Fruit fly (Drosophila melanogaster): Measurements from ENCODE around the gene Ndfip.
A peak's percentile ranks its signal among the peaks of the same experiment; 100 is the strongest.

Gene Ndfip

DNA sequence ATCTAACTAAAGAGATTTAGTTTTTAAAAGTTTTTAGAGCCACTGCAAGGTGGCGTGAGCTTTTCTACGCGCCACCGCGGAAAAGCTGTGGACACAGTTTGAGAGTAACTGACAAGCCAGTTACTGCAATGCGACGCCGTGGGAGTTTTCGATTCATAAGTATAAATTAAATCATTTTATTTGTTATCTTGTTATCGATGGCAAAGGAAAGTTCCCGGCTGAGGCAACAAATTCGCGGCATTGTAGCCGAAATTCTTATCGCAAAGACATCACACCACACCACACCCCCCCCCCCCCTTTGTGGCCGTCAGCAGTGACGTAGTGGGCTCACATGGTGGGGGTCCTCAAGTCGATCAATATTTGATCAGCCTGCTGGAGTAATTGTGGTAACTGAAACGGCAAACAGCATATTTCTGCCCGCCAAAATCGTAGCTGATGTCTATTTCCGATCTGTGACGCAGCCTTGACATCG is 1.8 kb upstream of the Ndfip start:
- TF ChIP-seq noc (tag; optimal IDR thresholded peaks at IDR 0.05): peak; percentile 67

DNA sequence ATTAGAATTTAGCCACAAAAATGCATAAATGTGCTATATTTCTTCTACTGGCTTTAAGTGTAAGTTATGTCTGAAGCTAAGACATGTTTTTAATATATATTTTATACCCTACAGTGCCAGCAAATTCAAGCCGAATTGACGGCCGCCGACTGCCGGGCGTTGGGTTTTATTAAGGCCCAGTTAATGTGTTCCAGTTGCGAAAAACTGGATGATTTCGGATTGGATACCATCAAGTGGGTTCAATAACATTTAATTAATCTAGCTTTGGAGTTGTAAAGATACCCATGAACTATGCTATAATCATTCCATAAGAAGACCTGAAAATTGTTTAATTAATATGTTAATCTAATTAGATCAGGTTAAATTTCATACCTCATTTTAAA is 579 bp upstream of the Ndfip start:
- TF ChIP-seq noc (tag; optimal IDR thresholded peaks at IDR 0.05): no peak

DNA sequence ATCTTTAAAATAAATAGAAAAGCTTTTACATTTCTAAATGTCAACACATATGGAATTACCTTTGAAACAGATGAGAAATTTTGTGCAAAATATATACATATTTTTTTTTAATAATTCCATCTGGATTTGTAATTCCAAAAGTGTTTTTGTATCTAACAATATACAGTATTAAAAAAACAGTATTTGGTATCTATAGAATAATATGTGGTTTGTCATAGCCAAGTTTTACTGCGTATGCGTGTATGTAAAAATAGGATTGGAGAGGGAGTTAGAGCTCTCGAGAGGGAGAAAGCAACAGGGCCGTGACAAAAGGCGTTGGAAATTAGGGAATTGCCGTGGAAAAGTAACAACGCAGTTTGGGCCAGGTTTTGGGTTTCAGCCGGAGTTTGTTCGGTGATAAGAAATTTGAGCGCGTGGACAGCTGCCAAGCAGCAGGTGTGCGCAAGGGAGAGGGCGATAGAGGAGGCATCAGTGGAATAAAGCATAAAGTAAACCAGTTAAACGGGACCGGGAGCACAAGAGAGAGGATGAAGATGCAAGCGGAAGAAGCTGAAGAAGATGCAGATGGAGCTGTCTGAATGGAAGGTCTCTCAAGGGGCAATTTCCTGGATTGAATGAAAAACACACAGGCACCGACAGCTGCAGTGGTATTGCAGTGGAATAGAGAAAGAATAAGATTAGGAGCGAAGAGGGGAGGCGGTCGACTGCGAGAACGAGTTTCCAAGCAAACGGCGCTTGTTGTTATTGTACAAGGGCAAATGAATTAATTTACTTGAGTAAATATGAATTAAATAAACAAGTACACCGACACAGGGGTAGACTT is 991 bp downstream of the Ndfip start:
- peak; percentile 23 for TF ChIP-seq noc (tag; optimal IDR thresholded peaks at IDR 0.05)

DNA sequence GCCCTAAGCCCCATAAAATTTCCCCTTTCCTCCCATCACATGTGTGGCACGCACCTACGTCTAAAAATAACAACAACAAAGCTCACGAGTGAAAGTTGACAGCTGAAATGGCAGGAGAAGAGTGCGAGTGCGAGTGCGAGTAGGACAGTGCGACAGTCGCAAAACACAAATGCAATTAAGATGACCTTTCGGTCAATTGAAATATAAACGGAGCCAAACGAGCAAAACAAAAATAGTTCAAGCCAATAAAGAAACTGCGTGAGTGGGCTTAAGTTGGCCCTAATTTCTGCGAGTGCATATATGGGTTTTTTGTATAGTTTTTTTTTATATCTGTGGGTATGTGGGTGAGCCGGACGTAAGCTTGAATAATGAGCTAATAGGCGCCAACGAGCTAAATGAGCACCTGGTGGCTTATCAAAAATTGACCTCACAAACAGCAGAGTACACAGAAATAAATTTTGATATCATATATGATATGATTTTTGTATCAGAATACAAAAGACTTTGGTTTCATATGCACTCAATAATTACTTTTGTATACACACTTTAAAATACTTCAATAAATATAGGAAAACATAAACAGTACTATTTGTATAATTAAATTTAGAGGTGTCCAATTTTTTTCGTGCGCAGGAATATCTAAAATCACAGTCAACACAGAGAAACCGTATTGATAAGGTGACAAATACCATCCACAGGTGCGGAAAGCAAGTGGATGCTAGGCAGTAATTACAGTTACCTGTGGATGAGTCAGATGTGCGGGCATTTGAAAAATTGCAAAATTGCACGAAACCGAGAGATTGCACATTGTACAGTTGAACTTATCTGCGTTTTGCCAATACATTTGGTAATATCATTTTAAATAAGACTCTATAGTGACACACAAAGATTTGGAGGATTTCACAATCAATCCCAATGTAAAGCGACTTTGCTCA is 2.1 kb downstream of the Ndfip start:
- TF ChIP-seq noc (tag; optimal IDR thresholded peaks at IDR 0.05): peak; percentile 62

DNA sequence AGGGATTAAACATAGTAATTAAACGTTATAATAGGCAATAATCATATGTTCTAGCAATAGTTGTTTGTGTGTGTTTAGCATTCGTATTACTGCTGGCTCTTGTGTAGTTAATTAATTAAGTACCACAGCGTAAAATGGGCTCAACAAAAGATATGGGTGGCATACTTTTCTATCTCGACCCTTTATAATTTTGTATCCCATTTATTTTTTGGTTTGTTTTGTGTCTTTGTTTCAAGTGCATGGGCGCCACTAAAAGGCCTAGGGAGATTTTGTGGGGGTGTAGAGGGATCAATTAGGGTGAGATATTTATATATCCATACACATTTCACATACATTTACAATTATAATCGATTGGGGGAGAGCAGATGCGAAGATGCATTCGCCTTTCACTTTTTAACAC is 6.5 kb downstream of the Ndfip start:
- no peak for TF ChIP-seq noc (tag; optimal IDR thresholded peaks at IDR 0.05)

DNA sequence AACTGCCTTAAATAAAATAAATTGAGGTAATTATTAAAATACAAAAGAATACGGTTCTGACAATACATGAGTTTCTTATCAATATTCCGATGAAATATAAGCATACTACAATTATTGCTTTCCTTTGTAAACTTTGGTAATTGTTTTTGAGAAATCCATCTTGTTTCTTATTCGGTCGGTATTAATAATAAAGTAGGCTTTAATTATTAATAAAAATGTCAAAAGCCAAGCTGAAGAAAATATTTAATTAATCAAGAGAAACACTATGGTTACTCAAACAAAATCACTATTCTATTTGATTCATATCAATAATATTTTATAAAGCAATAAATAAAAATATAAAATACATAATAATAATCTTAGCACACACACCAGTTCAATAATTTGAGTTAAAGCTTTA is 7.4 kb downstream of the Ndfip start, which contains the start of gene CG43085:
TSS of gene CG43085 (minus strand) at position 101 of the 400 bp plus-strand sequence.
- TF ChIP-seq noc (tag; optimal IDR thresholded peaks at IDR 0.05): no peak

DNA sequence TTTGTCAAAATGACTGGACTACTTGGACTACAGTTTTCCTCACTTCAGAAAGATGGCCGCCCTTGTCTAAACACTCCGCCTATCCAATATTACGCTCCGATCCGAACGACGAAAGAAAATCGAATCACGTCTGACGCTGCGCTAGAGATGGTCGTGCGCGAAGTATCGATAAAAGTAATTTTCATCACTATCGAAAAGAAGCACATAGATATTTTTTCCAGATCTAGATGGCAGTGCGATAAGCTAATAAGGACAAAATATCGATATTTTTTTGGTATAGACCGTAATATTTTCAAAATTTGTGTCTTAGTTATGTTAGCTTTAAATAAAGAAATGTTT is 9.2 kb downstream of the Ndfip start, which contains the start of gene Pep:
TSS of gene Pep (minus strand) at position 131 of the 339 bp plus-strand sequence.
- TF ChIP-seq noc (tag; optimal IDR thresholded peaks at IDR 0.05): no peak

DNA sequence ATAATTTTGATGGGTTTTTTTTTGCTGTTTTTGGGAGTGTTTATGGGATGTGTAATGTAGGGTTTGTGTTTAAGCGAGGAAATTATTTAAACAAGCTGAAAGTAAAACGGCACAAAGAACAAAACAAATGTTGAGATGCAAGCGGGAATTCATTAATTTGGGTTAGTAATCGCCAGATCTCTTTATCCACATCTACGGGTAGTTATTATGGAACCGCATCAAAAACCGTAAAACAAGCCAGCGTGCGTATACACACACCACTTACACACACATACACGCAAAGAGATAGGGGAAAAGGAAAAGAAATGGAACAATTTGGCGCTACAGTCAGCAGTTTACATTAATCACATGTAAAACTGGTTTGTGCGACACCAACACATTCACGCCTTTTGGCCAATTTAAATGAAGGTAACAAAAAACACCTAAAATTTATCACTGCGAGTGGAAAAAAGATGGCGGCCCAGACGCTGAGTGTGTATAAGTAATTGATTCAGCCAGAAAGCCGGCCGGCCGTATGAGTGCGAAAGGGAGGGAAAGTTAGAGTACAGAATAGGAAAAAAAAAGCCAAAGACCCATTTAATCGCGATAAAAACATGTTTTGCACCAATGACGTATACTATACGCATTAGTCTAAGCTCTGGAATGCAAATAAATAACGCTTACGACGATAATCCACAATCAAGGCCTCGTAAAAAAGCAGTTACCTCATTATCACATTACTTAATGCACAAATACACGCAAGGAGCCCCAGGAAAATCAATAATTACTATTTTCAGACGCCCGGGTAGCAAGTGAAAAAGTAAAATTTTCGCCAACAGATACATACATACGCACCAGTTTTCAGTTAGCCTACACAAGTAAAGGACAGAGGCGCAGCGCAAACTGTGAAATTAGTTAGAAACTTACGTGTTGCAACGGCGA is 9.8 kb downstream of the Ndfip start:
- peak; percentile 26 for TF ChIP-seq noc (tag; optimal IDR thresholded peaks at IDR 0.05)

DNA sequence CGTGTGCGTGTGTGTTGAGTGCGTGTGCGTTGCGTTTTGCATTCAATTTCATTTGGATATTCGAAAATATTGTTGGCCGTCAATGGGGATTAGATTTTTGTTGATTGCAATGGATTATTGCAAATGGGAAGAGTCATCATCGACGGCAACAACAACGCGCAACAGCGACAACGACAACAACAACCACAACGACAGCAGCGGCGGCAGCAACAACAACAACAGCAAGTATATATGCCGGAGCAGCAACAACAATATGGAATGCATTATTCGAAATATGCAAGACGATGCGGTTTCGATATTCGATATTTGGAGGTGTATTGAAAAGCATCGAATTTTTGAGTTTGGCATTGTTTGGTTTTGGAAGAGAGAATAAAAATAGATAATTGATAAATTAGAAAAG is 12.1 kb downstream of the Ndfip start:
- no peak for TF ChIP-seq noc (tag; optimal IDR thresholded peaks at IDR 0.05)

DNA sequence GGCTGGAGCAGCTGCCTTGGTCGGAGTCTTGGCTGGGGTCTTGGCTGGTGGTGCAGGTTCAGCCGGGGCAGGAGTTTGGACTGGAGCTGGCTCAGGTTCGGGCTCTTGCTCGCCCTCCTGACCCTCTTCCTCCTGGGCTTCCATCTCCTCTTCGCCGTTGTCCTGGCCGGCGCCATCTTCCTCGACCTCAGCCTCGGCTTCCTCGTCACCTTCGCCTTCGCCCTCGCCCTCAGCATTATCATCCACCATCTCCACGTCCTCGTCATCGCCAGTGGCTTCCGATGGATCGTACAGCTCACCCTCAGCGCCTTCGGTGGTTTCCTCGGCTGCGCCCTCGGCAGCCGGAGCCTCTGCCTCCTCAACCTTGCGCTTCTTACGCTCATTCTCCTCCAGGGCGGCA is 15.4 kb downstream of the Ndfip start:
- TF ChIP-seq noc (tag; optimal IDR thresholded peaks at IDR 0.05): no peak

DNA sequence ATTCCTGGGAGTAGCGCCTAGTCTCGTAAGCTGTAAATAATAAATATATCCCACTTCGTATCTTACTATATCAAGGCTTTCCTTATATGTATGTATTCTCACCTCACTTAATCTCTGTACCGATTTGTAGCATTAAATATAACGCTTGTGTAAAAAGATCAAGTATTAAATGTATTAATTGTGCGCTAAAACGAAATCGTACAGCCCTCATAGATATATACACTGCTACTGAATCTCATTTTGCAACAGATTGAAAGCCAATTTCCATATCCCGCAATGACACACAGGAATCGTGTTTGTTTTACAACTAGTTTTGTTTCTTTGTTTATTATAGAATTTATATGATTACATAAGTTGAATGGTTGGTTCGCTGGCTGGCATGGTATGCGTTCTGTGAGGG is 16.3 kb downstream of the Ndfip start:
- TF ChIP-seq noc (tag; optimal IDR thresholded peaks at IDR 0.05): no peak

DNA sequence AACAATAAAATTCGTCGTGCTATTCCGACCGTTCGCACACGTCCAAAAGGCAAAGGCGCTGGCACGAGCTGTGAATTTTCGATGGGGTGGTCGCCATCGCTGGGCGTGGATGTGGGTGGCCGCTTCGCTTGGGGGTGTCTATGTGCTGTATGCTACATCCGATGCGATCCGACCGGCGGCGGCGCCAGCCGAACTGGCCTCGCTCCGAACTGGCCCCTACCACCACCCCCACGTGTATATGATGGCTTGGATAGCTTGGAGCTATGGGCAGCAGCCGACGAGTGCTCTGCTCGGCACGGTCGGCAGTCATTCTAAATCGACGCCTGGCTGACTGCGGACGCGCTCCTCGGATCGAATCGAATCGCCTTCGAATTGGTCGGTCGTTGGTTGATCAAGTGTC is 20.9 kb downstream of the Ndfip start, which contains the start of gene CG7497:
TSS of gene CG7497 (plus strand) at position 308 of the 400 bp plus-strand sequence.
- TF ChIP-seq noc (tag; optimal IDR thresholded peaks at IDR 0.05): no peak

DNA sequence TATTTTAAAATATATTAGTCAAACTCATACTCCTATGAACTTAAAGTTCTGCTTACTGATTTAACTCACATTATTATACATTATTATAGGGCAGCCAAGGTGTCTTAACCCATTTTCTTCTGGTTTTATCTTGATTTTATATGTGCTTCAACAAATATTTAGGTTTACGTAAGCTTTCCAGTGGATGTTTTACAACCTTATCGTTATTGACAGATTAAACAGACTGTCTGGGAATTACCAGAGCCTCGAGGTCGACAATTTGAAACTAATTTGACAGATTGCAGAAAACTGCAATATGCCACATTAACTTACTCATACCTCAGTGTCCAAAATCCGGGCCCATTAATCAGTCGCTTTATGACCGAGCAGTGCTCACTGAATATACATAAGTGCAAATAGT is 22.8 kb downstream of the Ndfip start:
- TF ChIP-seq noc (tag; optimal IDR thresholded peaks at IDR 0.05): no peak

DNA sequence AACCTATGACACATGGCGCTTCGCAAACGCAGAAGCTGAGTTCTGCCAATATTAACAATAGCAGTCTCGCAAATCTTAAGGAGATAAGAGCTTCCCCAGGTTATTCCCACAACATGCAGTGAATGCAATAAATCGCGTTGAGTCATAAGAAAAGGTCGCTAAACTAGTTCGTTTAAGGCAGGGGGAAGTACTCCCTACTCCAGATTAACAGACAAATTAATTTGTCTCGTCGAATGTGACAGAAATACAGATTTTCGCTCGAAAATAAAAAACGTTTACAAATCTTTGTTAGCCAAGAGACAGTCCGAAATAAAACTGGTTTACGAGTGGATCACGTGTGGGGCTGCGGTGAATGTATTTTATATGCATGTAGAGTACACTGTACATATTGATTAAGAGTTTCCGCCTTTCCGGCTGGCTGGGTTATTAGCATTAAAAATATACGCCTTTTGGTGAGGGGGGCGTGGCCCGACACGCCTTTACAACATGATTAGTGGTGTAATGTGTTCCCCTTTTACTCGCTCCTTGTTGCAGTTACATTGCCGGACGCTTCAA is 28.4 kb downstream of the Ndfip start:
- TF ChIP-seq noc (tag; optimal IDR thresholded peaks at IDR 0.05): no peak

DNA sequence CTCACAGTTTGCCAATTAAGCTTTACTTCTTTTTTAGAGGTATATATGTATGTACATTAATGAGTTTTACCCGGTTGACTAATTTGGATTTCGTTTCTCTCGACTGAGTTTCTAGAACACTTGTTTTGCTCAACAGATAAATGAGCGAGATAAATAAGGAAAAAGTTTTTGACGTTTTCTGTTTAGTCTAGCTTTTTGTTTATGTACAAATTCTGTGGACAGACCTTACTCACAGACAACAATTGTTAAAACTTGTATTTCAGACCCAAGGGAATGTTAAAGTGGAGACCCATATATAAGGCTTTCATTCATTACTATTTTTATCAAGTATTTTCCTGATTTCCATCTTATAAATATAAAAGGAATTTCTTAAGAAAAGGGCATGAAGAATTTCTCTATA is 29.1 kb downstream of the Ndfip start:
- TF ChIP-seq noc (tag; optimal IDR thresholded peaks at IDR 0.05): peak; percentile 11

All from whole organism, larva.